Fruit fly (Drosophila melanogaster) whole organism, embryonic: ENCODE data around the gene RabX6.

Experiments
- ATbp ChIP-seq: fragments of 200-800 bp; sonication (Bioruptor generic); optimal IDR thresholded peaks from 2 replicates; lab custom pipeline; 2017; ENCODE audit warnings: missing biosample characterization, mild to moderate bottlenecking, missing genetic modification characterization, missing genetic modification reagents
- BtbVII ChIP-seq: fragments of 200-800 bp; sonication (Bioruptor generic); optimal IDR thresholded peaks from 3 replicates; lab custom pipeline; 2017; ENCODE audit warnings: missing biosample characterization, mild to moderate bottlenecking, missing genetic modification characterization
- CG10209 ChIP-seq: fragments of 200-800 bp; sonication (Bioruptor generic); optimal IDR thresholded peaks from 3 replicates; lab custom pipeline; 2017; ENCODE audit warnings: missing biosample characterization, mild to moderate bottlenecking, missing genetic modification characterization, missing genetic modification reagents
- CG11456 ChIP-seq: fragments of 200-800 bp; sonication (Bioruptor generic); IDR thresholded peaks from 3 replicates; pipeline ENCODE4 v1.3.6; 2022; ENCODE audit warnings: missing biosample characterization, missing genetic modification characterization
- CG11560 ChIP-seq: fragments of 200-800 bp; sonication (Bioruptor generic); IDR thresholded peaks from 3 replicates; pipeline ENCODE4 v1.3.6; 2022; ENCODE audit warnings: missing biosample characterization, missing genetic modification characterization
- CG12391 ChIP-seq: fragments of 200-800 bp; sonication (Bioruptor generic); optimal IDR thresholded peaks from 3 replicates; lab custom pipeline; 2018; ENCODE audit warnings: missing biosample characterization, mild to moderate bottlenecking, missing genetic modification characterization, moderate library complexity
- CG12744 ChIP-seq: fragments of 200-800 bp; sonication (Bioruptor generic); optimal IDR thresholded peaks from 2 replicates; lab custom pipeline; 2016; ENCODE audit warnings: missing biosample characterization, missing genetic modification characterization
- CG15269 ChIP-seq: fragments of 200-800 bp; sonication (Bioruptor generic); optimal IDR thresholded peaks from 2 replicates; lab custom pipeline; 2018; ENCODE audit warnings: missing biosample characterization, mild to moderate bottlenecking, missing genetic modification characterization, moderate library complexity
- CG1602 ChIP-seq: fragments of 200-800 bp; sonication (Bioruptor generic); optimal IDR thresholded peaks from 3 replicates; lab custom pipeline; 2016; ENCODE audit warnings: missing biosample characterization, missing genetic modification characterization
- CG17385 ChIP-seq: fragments of 200-800 bp; sonication (Bioruptor generic); optimal IDR thresholded peaks from 3 replicates; lab custom pipeline; 2018; ENCODE audit warnings: missing biosample characterization, mild to moderate bottlenecking, missing genetic modification characterization
- CG1792 ChIP-seq: fragments of 200-800 bp; sonication (Bioruptor generic); optimal IDR thresholded peaks from 2 replicates; lab custom pipeline; 2016; ENCODE audit warnings: missing biosample characterization, missing genetic modification characterization
- CG3065 ChIP-seq: fragments of 200-800 bp; sonication (Bioruptor generic); optimal IDR thresholded peaks from 2 replicates; lab custom pipeline; 2016; ENCODE audit warnings: missing biosample characterization, missing genetic modification characterization
- CG31441 ChIP-seq: fragments of 200-800 bp; sonication (Bioruptor generic); IDR thresholded peaks from 2 replicates; pipeline ENCODE4 v1.3.6; 2022; ENCODE audit warnings: missing biosample characterization, missing genetic modification characterization
- CG4404 ChIP-seq: fragments of 200-800 bp; sonication (Bioruptor generic); IDR thresholded peaks from 2 replicates; pipeline ENCODE4 v1.3.6; 2022; ENCODE audit warnings: missing biosample characterization, missing genetic modification characterization
- CG6272 ChIP-seq: fragments of 200-800 bp; sonication (Bioruptor generic); IDR thresholded peaks from 2 replicates; pipeline ENCODE4 v1.3.6; 2022; ENCODE audit warnings: missing biosample characterization, missing genetic modification characterization
- CG6689 ChIP-seq: fragments of 200-800 bp; sonication (Bioruptor generic); IDR thresholded peaks from 2 replicates; pipeline ENCODE4 v1.3.6; 2022; ENCODE audit warnings: missing biosample characterization, missing genetic modification characterization
- CG8944 ChIP-seq: fragments of 200-800 bp; sonication (Bioruptor generic); optimal IDR thresholded peaks from 3 replicates; lab custom pipeline; 2016; ENCODE audit warnings: missing biosample characterization, missing genetic modification characterization
- CkIIα-i1 ChIP-seq: fragments of 200-800 bp; sonication (Bioruptor generic); IDR thresholded peaks from 2 replicates; pipeline ENCODE4 v1.3.6; 2022; ENCODE audit warnings: missing biosample characterization, missing genetic modification characterization
- D19B ChIP-seq: fragments of 200-800 bp; sonication (Bioruptor generic); optimal IDR thresholded peaks from 2 replicates; lab custom pipeline; 2017; ENCODE audit warnings: missing biosample characterization, mild to moderate bottlenecking, missing genetic modification characterization
- Dfd ChIP-seq, 2 experiments: fragments of >200 bp; optimal IDR thresholded peaks; 2 replicates each; lab custom pipeline; 2017; ENCODE audit warnings: missing biosample characterization in 2 of 2, missing genetic modification characterization in 2 of 2
- Dp ChIP-seq: fragments of 200-800 bp; sonication (Bioruptor generic); optimal IDR thresholded peaks from 2 replicates; lab custom pipeline; 2018; ENCODE audit warnings: missing biosample characterization, mild to moderate bottlenecking, missing genetic modification characterization, moderate library complexity
- ERR ChIP-seq: fragments of 200-800 bp; sonication (Bioruptor generic); optimal IDR thresholded peaks from 2 replicates; lab custom pipeline; 2016; ENCODE audit warnings: missing biosample characterization, missing genetic modification characterization
- H2.0 ChIP-seq: fragments of 200-800 bp; sonication (Bioruptor generic); IDR thresholded peaks from 2 replicates; pipeline ENCODE4 v1.3.6; 2022; ENCODE audit warnings: missing biosample characterization, missing genetic modification characterization
- MBD-R2 ChIP-seq: fragments of 200-800 bp; sonication (Bioruptor generic); IDR thresholded peaks from 2 replicates; pipeline ENCODE4 v1.3.6; 2022; ENCODE audit warnings: missing biosample characterization, missing genetic modification characterization
- Neu2 ChIP-seq: fragments of 200-800 bp; sonication (Bioruptor generic); optimal IDR thresholded peaks from 3 replicates; lab custom pipeline; 2016; ENCODE audit warnings: missing biosample characterization, missing genetic modification characterization, borderline replicate concordance
- Sox102F ChIP-seq: fragments of 200-800 bp; sonication (Bioruptor generic); optimal IDR thresholded peaks from 2 replicates; lab custom pipeline; 2018; ENCODE audit warnings: missing biosample characterization, mild to moderate bottlenecking, missing genetic modification characterization, moderate library complexity
- Usf ChIP-seq: fragments of 200-800 bp; sonication (Bioruptor generic); optimal IDR thresholded peaks from 2 replicates; lab custom pipeline; 2017; ENCODE audit warnings: missing genotype, missing biosample characterization, missing genetic modification characterization
- Vsx1 ChIP-seq: fragments of 200-800 bp; sonication (Bioruptor generic); optimal IDR thresholded peaks from 2 replicates; lab custom pipeline; 2017; ENCODE audit warnings: missing biosample characterization, mild to moderate bottlenecking, missing genetic modification characterization, missing genetic modification reagents
- Xrp1 ChIP-seq: fragments of 200-800 bp; sonication (Bioruptor generic); IDR thresholded peaks from 2 replicates; pipeline ENCODE4 v1.3.6; 2022; ENCODE audit warnings: missing biosample characterization, missing genetic modification characterization
- bbx ChIP-seq: fragments of 200-800 bp; sonication (Bioruptor generic); IDR thresholded peaks from 2 replicates; pipeline ENCODE4 v1.3.6; 2022; ENCODE audit warnings: missing biosample characterization, missing genetic modification characterization; ENCODE audit not compliant: partially characterized antibody
- bigmax ChIP-seq: fragments of 200-800 bp; sonication (Bioruptor generic); optimal IDR thresholded peaks from 2 replicates; lab custom pipeline; 2018; ENCODE audit warnings: missing biosample characterization, mild to moderate bottlenecking, missing genetic modification characterization
- caup ChIP-seq: fragments of 200-800 bp; sonication (Bioruptor generic); optimal IDR thresholded peaks from 3 replicates; lab custom pipeline; 2017; ENCODE audit warnings: missing biosample characterization, mild to moderate bottlenecking, missing genetic modification characterization, moderate library complexity; ENCODE audit not compliant: severe bottlenecking
- crol ChIP-seq: fragments of 200-800 bp; sonication (Bioruptor generic); IDR thresholded peaks from 2 replicates; pipeline ENCODE4 v1.3.6; 2022; ENCODE audit warnings: missing biosample characterization, missing genetic modification characterization
- ewg ChIP-seq: fragments of 200-800 bp; sonication (Bioruptor generic); optimal IDR thresholded peaks from 3 replicates; lab custom pipeline; 2017; ENCODE audit warnings: mild to moderate bottlenecking, missing biosample characterization, missing genetic modification reagents, missing genetic modification characterization
- exex ChIP-seq: fragments of 200-800 bp; sonication (Bioruptor generic); optimal IDR thresholded peaks from 4 replicates; lab custom pipeline; 2018; ENCODE audit warnings: missing biosample characterization, mild to moderate bottlenecking, missing genetic modification characterization, moderate library complexity
- fd64A ChIP-seq: fragments of 200-800 bp; sonication (Bioruptor generic); optimal IDR thresholded peaks from 3 replicates; lab custom pipeline; 2018; ENCODE audit warnings: missing biosample characterization, mild to moderate bottlenecking, missing genetic modification characterization
- gro ChIP-seq: fragments of 200-800 bp; sonication (Bioruptor generic); optimal IDR thresholded peaks from 2 replicates; lab custom pipeline; 2016; ENCODE audit warnings: missing biosample characterization, missing genetic modification characterization
- nerfin-2 ChIP-seq: fragments of 200-800 bp; sonication (Bioruptor generic); IDR thresholded peaks from 2 replicates; pipeline ENCODE4 v1.3.6; 2022; ENCODE audit warnings: missing biosample characterization, missing genetic modification characterization; ENCODE audit not compliant: partially characterized antibody
- pita ChIP-seq: fragments of 200-800 bp; sonication (Bioruptor generic); optimal IDR thresholded peaks from 2 replicates; lab custom pipeline; 2017; ENCODE audit warnings: missing biosample characterization, mild to moderate bottlenecking, missing genetic modification characterization
- pros ChIP-seq: fragments of 200-800 bp; sonication (Bioruptor generic); optimal IDR thresholded peaks from 3 replicates; lab custom pipeline; 2019; ENCODE audit warnings: missing biosample characterization, mild to moderate bottlenecking, missing genetic modification characterization, moderate library complexity
- pum ChIP-seq: fragments of 200-800 bp; sonication (Bioruptor generic); optimal IDR thresholded peaks from 2 replicates; lab custom pipeline; 2016; ENCODE audit warnings: missing biosample characterization, missing genetic modification characterization
- rib ChIP-seq: fragments of 200-800 bp; sonication (Bioruptor generic); IDR thresholded peaks from 2 replicates; pipeline ENCODE4 v1.3.6; 2022; ENCODE audit warnings: missing biosample characterization, missing genetic modification characterization
- shn ChIP-seq: fragments of 200-800 bp; sonication (Bioruptor generic); optimal IDR thresholded peaks from 3 replicates; lab custom pipeline; 2016; ENCODE audit warnings: missing biosample characterization, missing genetic modification characterization
- ssp ChIP-seq: fragments of 200-800 bp; sonication (Bioruptor generic); IDR thresholded peaks from 2 replicates; pipeline ENCODE4 v1.3.6; 2022; ENCODE audit warnings: missing biosample characterization, missing genetic modification characterization
- stwl ChIP-seq: fragments of 200-800 bp; sonication (Bioruptor generic); optimal IDR thresholded peaks from 3 replicates; lab custom pipeline; 2018; ENCODE audit warnings: missing biosample characterization, mild to moderate bottlenecking, missing genetic modification characterization, moderate library complexity
- tna ChIP-seq: fragments of 200-800 bp; sonication (Bioruptor generic); IDR thresholded peaks from 2 replicates; pipeline ENCODE4 v1.3.6; 2022; ENCODE audit warnings: missing biosample characterization, missing genetic modification characterization; ENCODE audit not compliant: partially characterized antibody
- tup ChIP-seq: fragments of 200-800 bp; sonication (Bioruptor generic); optimal IDR thresholded peaks from 2 replicates; lab custom pipeline; 2016; ENCODE audit warnings: missing biosample characterization, mild to moderate bottlenecking, missing genetic modification characterization, moderate library complexity
- unpg ChIP-seq: fragments of 200-800 bp; sonication (Bioruptor generic); optimal IDR thresholded peaks from 3 replicates; lab custom pipeline; 2018; ENCODE audit warnings: missing biosample characterization, mild to moderate bottlenecking, missing genetic modification characterization, moderate library complexity
- z ChIP-seq: fragments of 200-800 bp; sonication (Bioruptor generic); IDR thresholded peaks from 3 replicates; pipeline ENCODE4 v1.3.6; 2022; ENCODE audit warnings: missing biosample characterization, missing genetic modification characterization

The RabX6 gene

dm6 chr3L:711839-712553 is 21.7 kb downstream of the RabX6 start, which contains the start of gene CG13896 (continued):
- TF ChIP-seq MBD-R2 (GFP tag; lab: Robert Waterston, UW) (peak; percentile 34; the same call in 1 of the 2 replicates), unpg (GFP tag; lab: Kevin White, UChicago) (peak; percentile 88), shn (peak; percentile 87), H2.0 (GFP tag; lab: Robert Waterston, UW) (peak; percentile 69), Dfd (GFP tag; optimal IDR thresholded peaks at IDR 0.05; lab: Kevin White, UChicago) (no peak), fd64A (GFP tag; lab: Kevin White, UChicago) (no peak), CG1792 (GFP tag; lab: Kevin White, UChicago) (peak; percentile 78), rib (no peak), ewg (peak; percentile 65), Neu2 (GFP tag; lab: Kevin White, UChicago) (peak; percentile 41), Sox102F (GFP tag; lab: Kevin White, UChicago) (peak; percentile 87), Vsx1 (GFP tag; lab: Kevin White, UChicago) (peak; percentile 47), ssp (peak; percentile 81), CG15269 (tag; lab: Kevin White, UChicago) (peak; percentile 76), CkIIα-i1 (GFP tag; lab: Robert Waterston, UW) (peak; percentile 36; the same call in 1 of the 2 replicates), Xrp1 (GFP tag; lab: Robert Waterston, UW) (peak; percentile 79), CG10209 (GFP tag; lab: Kevin White, UChicago) (peak; percentile 89), exex (tag; lab: Kevin White, UChicago) (peak; percentile 40), crol (GFP tag; lab: Robert Waterston, UW) (peak; percentile 43), tna (GFP tag; lab: Robert Waterston, UW) (peak; percentile 40; the same call in 1 of the 2 replicates), z (GFP tag; lab: Robert Waterston, UW) (no peak), CG1602 (peak; percentile 92), D19B (GFP tag; lab: Kevin White, UChicago) (peak; percentile 42), caup (GFP tag; lab: Kevin White, UChicago) (peak; percentile 89), Usf (GFP tag; lab: Kevin White, UChicago) (peak; percentile 69), nerfin-2 (peak; percentile 45; the same call in 1 of the 2 replicates), BtbVII (GFP tag; lab: Kevin White, UChicago) (peak; percentile 66), tup (peak; percentile 79), ATbp (peak; percentile 65), stwl (peak; percentile 54), CG8944 (GFP tag; lab: Kevin White, UChicago) (peak; percentile 91), CG6272 (GFP tag; lab: Robert Waterston, UW) (peak; percentile 79), CG31441 (GFP tag; lab: Robert Waterston, UW) (peak; percentile 83), CG12744 (GFP tag; lab: Kevin White, UChicago) (peak; percentile 87), CG3065 (GFP tag; lab: Kevin White, UChicago) (peak; percentile 67), Dp (GFP tag; lab: Kevin White, UChicago) (peak; percentile 59), CG6689 (GFP tag; lab: Robert Waterston, UW) (peak; percentile 58), pros (no peak), bigmax (GFP tag; lab: Kevin White, UChicago) (peak; percentile 19), CG17385 (GFP tag; lab: Kevin White, UChicago) (peak; percentile 64), CG11560 (peak; percentile 78; the same call in 2 of the 3 replicates), CG4404 (GFP tag; lab: Robert Waterston, UW) (peak; percentile 64), CG11456 (GFP tag; lab: Robert Waterston, UW) (peak; percentile 98), pita (GFP tag; lab: Kevin White, UChicago) (peak; percentile 61), bbx (peak; percentile 70), pum (GFP tag; lab: Kevin White, UChicago) (peak; percentile 93), gro (peak; percentile 84), CG12391 (peak; percentile 82), ERR (peak; percentile 61)
